Worm (Caenorhabditis elegans) whole organism, L3 larva: ENCODE measurements around the gene T25B9.2.

ENCODE experiments used
- ama-1 ChIP-seq: fragments of 150-350 bp; optimal IDR thresholded peaks from 2 replicates; lab custom pipeline; 2018
- egl-5 ChIP-seq: fragments of 150-350 bp; optimal IDR thresholded peaks from 2 replicates; lab custom pipeline; 2017; ENCODE audit warnings: missing biosample characterization, missing genetic modification reagents, missing genetic modification characterization, inconsistent platforms
- elt-2 ChIP-seq: sonication (generic microtip); optimal IDR thresholded peaks from 2 replicates; lab custom pipeline; 2016; ENCODE audit warnings: missing genetic modification reagents, mild to moderate bottlenecking, missing genetic modification characterization, missing compliant biosample characterization
- fos-1 ChIP-seq: fragments of 150-350 bp; optimal IDR thresholded peaks from 2 replicates; lab custom pipeline; 2014; ENCODE audit warnings: missing biosample characterization, missing genetic modification characterization
- jun-1 ChIP-seq: fragments of 150-350 bp; optimal IDR thresholded peaks from 2 replicates; lab custom pipeline; 2014; ENCODE audit warnings: missing biosample characterization, missing genetic modification reagents, missing genetic modification characterization
- mdl-1 ChIP-seq: fragments of 150-350 bp; optimal IDR thresholded peaks from 2 replicates; lab custom pipeline; 2014; ENCODE audit warnings: missing biosample characterization, missing genetic modification characterization
- nhr-28 ChIP-seq: fragments of 150-350 bp; optimal IDR thresholded peaks from 2 replicates; lab custom pipeline; 2014; ENCODE audit warnings: missing biosample characterization, missing genetic modification characterization
- nhr-77 ChIP-seq: fragments of 150-350 bp; optimal IDR thresholded peaks from 2 replicates; lab custom pipeline; 2014; ENCODE audit warnings: missing biosample characterization, missing genetic modification characterization
- snpc-4 ChIP-seq: fragments of 150-350 bp; optimal IDR thresholded peaks from 2 replicates; lab custom pipeline; 2014; ENCODE audit warnings: missing biosample characterization, missing genetic modification characterization
- tbx-2 ChIP-seq: sonication (generic microtip); optimal IDR thresholded peaks from 2 replicates; lab custom pipeline; 2016; ENCODE audit warnings: mild to moderate bottlenecking, missing genetic modification characterization, missing compliant biosample characterization
- unc-39 ChIP-seq: sonication (generic microtip); optimal IDR thresholded peaks from 4 replicates; lab custom pipeline; 2017; ENCODE audit warnings: missing biosample characterization, missing genetic modification characterization
- unc-62 ChIP-seq: fragments of 150-350 bp; sonication (generic microtip); optimal IDR thresholded peaks from 4 replicates; lab custom pipeline; 2014; ENCODE audit warnings: missing biosample characterization, missing genetic modification reagents, missing genetic modification characterization
- zag-1 ChIP-seq: fragments of 150-350 bp; optimal IDR thresholded peaks from 2 replicates; lab custom pipeline; 2014; ENCODE audit warnings: missing biosample characterization, missing genetic modification characterization

DNA sequence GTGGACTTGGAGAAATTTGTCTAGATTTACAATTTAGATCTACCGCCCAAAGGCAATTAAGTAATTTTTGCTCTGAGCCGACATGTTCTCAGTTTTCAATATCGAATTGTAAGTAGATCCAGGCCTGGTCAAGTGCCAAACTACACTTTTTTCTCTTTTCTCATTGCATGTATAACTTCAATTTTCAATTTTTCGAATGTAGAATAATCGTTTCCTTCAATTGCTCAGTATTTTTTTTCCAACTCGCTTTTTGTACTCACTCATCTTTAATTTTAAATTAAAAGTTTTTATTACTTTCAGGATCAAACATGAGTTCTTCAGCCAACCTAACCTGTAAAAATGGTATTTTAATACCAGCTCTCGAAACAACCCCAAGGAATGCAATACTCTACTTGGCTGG lies 35.3 kb downstream of the T25B9.2 start, which contains the start of gene ncx-3:
- TF ChIP-seq unc-62 (GFP tag; lab: Kevin White, UChicago) = no peak
- no peak for TF ChIP-seq egl-5
- TF ChIP-seq nhr-28 (tag; lab: Kevin White, UChicago) = no peak
- TF ChIP-seq fos-1 (tag; lab: Kevin White, UChicago) = no peak
- no peak for TF ChIP-seq nhr-77 (tag; lab: Kevin White, UChicago)
- TF ChIP-seq jun-1 (tag; lab: Kevin White, UChicago) = no peak
- no peak for TF ChIP-seq unc-39 (tag; lab: Kevin White, UChicago)
- TF ChIP-seq zag-1 (tag; lab: Kevin White, UChicago) = no peak
- no peak for TF ChIP-seq tbx-2 (tag; lab: Kevin White, UChicago)
- TF ChIP-seq ama-1 (lab: Kevin White, UChicago) = no peak
- TF ChIP-seq elt-2 = no peak
- no peak for TF ChIP-seq snpc-4 (tag; lab: Kevin White, UChicago)
- TF ChIP-seq mdl-1 (tag; lab: Kevin White, UChicago) = no peak
